In the genomic region with DNA sequence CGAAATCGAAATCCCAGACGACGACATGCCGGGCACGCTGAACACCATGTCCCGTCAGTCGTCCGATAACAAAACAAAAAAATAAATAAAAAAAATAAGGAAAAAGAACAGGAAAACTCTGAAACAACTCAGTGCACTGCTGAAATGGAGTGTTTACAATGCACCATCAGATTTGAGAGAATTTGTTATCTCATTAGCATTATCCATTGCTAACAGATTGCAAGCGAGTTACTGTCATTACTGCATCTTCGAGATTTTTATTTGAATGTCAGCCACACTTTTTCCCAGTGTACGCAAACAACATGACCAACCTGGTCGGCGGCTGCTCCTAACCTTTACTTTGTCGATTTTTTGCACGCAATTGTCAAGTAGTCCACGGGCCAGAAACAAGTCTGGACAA, we compare ENCODE assay signal across 2 fruit fly cellular contexts.
A peak's percentile ranks its signal among the peaks of the same experiment; 100 is the strongest.
TF ChIP-seq lines count a peak whose summit lies in the region.

No protein-coding gene starts in this region.

TF ChIP-seq in whole organism, embryonic, 481 proteins besides CTCF, POLR2A, EP300 and RAD21 (continued from another document):
- TF ChIP-seq cwo (GFP tag; optimal IDR thresholded peaks at IDR 0.05; lab: Kevin White, UChicago), result no peak
- no peak for TF ChIP-seq CG6272 (GFP tag; IDR thresholded peaks at IDR 0.05; lab: Robert Waterston, UW)
- no peak for TF ChIP-seq eve (GFP tag; optimal IDR thresholded peaks at IDR 0.05; lab: Kevin White, UChicago)
- no peak for TF ChIP-seq Tbp (GFP tag; optimal IDR thresholded peaks at IDR 0.05; lab: Kevin White, UChicago)
- peak; percentile 1 for TF ChIP-seq CG8388 (GFP tag; optimal IDR thresholded peaks at IDR 0.05; lab: Kevin White, UChicago)
- TF ChIP-seq jing (GFP tag; optimal IDR thresholded peaks at IDR 0.05; lab: Kevin White, UChicago), result no peak
- TF ChIP-seq CG14441 (GFP tag; IDR thresholded peaks at IDR 0.05; lab: Robert Waterston, UW), result no peak
- no peak for TF ChIP-seq ems (GFP tag; optimal IDR thresholded peaks at IDR 0.05; lab: Kevin White, UChicago)
- TF ChIP-seq CG4424 (GFP tag; optimal IDR thresholded peaks at IDR 0.05; lab: Kevin White, UChicago), result peak; percentile 11
- TF ChIP-seq Ets65A (GFP tag; lab: Kevin White, UChicago), result peak; percentile 73
- TF ChIP-seq CG11696 (GFP tag; IDR thresholded peaks at IDR 0.05; lab: Robert Waterston, UW), result no peak
- TF ChIP-seq H2.0 (GFP tag; IDR thresholded peaks at IDR 0.05; lab: Robert Waterston, UW), result peak; percentile 28; the same call in 1 of the 2 replicates
- TF ChIP-seq Fer3 (tag; optimal IDR thresholded peaks at IDR 0.05; lab: Kevin White, UChicago), result no peak
- TF ChIP-seq CG31224 (GFP tag; IDR thresholded peaks at IDR 0.05; lab: Robert Waterston, UW), result no peak
- TF ChIP-seq CG6683 (GFP tag; optimal IDR thresholded peaks at IDR 0.05; lab: Kevin White, UChicago), result no peak
- no peak for TF ChIP-seq CG18619 (GFP tag; optimal IDR thresholded peaks at IDR 0.05; lab: Kevin White, UChicago)
- TF ChIP-seq CG17385 (GFP tag; optimal IDR thresholded peaks at IDR 0.05; lab: Kevin White, UChicago), result no peak
- no peak for TF ChIP-seq CG6791 (GFP tag; IDR thresholded peaks at IDR 0.05; lab: Robert Waterston, UW; ENCODE audit: partially characterized antibody)
- TF ChIP-seq Chrac-16 (GFP tag; optimal IDR thresholded peaks at IDR 0.05; lab: Kevin White, UChicago), result no peak
- no peak for TF ChIP-seq vfl (GFP tag; optimal IDR thresholded peaks at IDR 0.05; lab: Kevin White, UChicago)
- peak; percentile 33; the same call in 1 of the 2 replicates for TF ChIP-seq Ptx1 (GFP tag; IDR thresholded peaks at IDR 0.05; lab: Robert Waterston, UW)
- peak; percentile 23; the same call in 1 of the 3 replicates for TF ChIP-seq row (GFP tag; IDR thresholded peaks at IDR 0.05; lab: Robert Waterston, UW)
- peak; percentile 7 for TF ChIP-seq grau (tag; optimal IDR thresholded peaks at IDR 0.05; lab: Kevin White, UChicago)
- TF ChIP-seq lmd (GFP tag; IDR thresholded peaks at IDR 0.05; lab: Robert Waterston, UW), result 0 out of 2 replicates have a peak, but pooled peaks have one; percentile 16
- no peak for TF ChIP-seq Xrp1 (GFP tag; IDR thresholded peaks at IDR 0.05; lab: Robert Waterston, UW)
- TF ChIP-seq caup (GFP tag; optimal IDR thresholded peaks at IDR 0.05; lab: Kevin White, UChicago; ENCODE audit: severe bottlenecking), result no peak
- peak; percentile 43 for TF ChIP-seq nom (GFP tag; optimal IDR thresholded peaks at IDR 0.05; lab: Kevin White, UChicago)
- TF ChIP-seq Myb (GFP tag; optimal IDR thresholded peaks at IDR 0.05; lab: Kevin White, UChicago), result no peak
- TF ChIP-seq CG3281 (GFP tag; optimal IDR thresholded peaks at IDR 0.05; lab: Kevin White, UChicago), result no peak
- no peak for TF ChIP-seq CG4360 (GFP tag; IDR thresholded peaks at IDR 0.05; lab: Robert Waterston, UW)
- TF ChIP-seq Abd-B (GFP tag; optimal IDR thresholded peaks at IDR 0.05; lab: Kevin White, UChicago), result no peak
- TF ChIP-seq CG15011 (GFP tag; optimal IDR thresholded peaks at IDR 0.05; lab: Kevin White, UChicago), result no peak
- TF ChIP-seq chn (GFP tag; optimal IDR thresholded peaks at IDR 0.05; lab: Kevin White, UChicago), result peak; percentile 12
- peak; percentile 18 for TF ChIP-seq dmrt99B (tag; optimal IDR thresholded peaks at IDR 0.05; lab: Kevin White, UChicago)
- TF ChIP-seq otp (GFP tag; IDR thresholded peaks at IDR 0.05; lab: Robert Waterston, UW), result no peak
- no peak for TF ChIP-seq pfk (GFP tag; optimal IDR thresholded peaks at IDR 0.05; lab: Kevin White, UChicago)
- TF ChIP-seq Eip74EF (GFP tag; optimal IDR thresholded peaks at IDR 0.05; lab: Kevin White, UChicago), result no peak
- no peak for TF ChIP-seq BtbVII (GFP tag; optimal IDR thresholded peaks at IDR 0.05; lab: Kevin White, UChicago)
- peak; percentile 8 for TF ChIP-seq CG2712 (tag; optimal IDR thresholded peaks at IDR 0.05; lab: Kevin White, UChicago)
- TF ChIP-seq zen (tag; optimal IDR thresholded peaks at IDR 0.05; lab: Kevin White, UChicago), result peak; percentile 40
- TF ChIP-seq NC2β (GFP tag; optimal IDR thresholded peaks at IDR 0.05; lab: Kevin White, UChicago), result no peak
- no peak for TF ChIP-seq CG10366 (GFP tag; IDR thresholded peaks at IDR 0.05; lab: Robert Waterston, UW)
- TF ChIP-seq Dll (GFP tag; IDR thresholded peaks at IDR 0.05; lab: Robert Waterston, UW; ENCODE audit: partially characterized antibody), result no peak
- peak; percentile 11 for TF ChIP-seq CG2678 (tag; optimal IDR thresholded peaks at IDR 0.05; lab: Kevin White, UChicago)
- TF ChIP-seq cato (GFP tag; optimal IDR thresholded peaks at IDR 0.05; lab: Kevin White, UChicago; ENCODE audit: borderline replicate concordance), result no peak
- TF ChIP-seq pita (GFP tag; optimal IDR thresholded peaks at IDR 0.05; lab: Kevin White, UChicago), result no peak
- no peak for TF ChIP-seq BEAF-32 (GFP tag; optimal IDR thresholded peaks at IDR 0.05; lab: Kevin White, UChicago)
- TF ChIP-seq sr (GFP tag; IDR thresholded peaks at IDR 0.05; lab: Robert Waterston, UW), result no peak
- TF ChIP-seq Pdp1 (GFP tag; optimal IDR thresholded peaks at IDR 0.05; lab: Kevin White, UChicago), result no peak
- TF ChIP-seq Dbx (GFP tag; IDR thresholded peaks at IDR 0.05; lab: Robert Waterston, UW), result 0 out of 3 replicates have a peak, but pooled peaks have one; percentile 13
- TF ChIP-seq Optix (GFP tag; IDR thresholded peaks at IDR 0.05; lab: Robert Waterston, UW), result no peak
- no peak for TF ChIP-seq CG2116 (GFP tag; optimal IDR thresholded peaks at IDR 0.05; lab: Kevin White, UChicago)
- peak; percentile 11 for TF ChIP-seq Sox102F (GFP tag; optimal IDR thresholded peaks at IDR 0.05; lab: Kevin White, UChicago)
- no peak for TF ChIP-seq ranshi (GFP tag; IDR thresholded peaks at IDR 0.05; lab: Robert Waterston, UW)
- no peak for TF ChIP-seq Gsc (GFP tag; IDR thresholded peaks at IDR 0.05; lab: Robert Waterston, UW)
- no peak for TF ChIP-seq toy (GFP tag; IDR thresholded peaks at IDR 0.05; lab: Robert Waterston, UW)
- peak; percentile 17 for TF ChIP-seq CG7839 (tag; optimal IDR thresholded peaks at IDR 0.05; lab: Kevin White, UChicago)
- peak; percentile 82 for TF ChIP-seq Med (GFP tag; lab: Kevin White, UChicago)
- no peak for TF ChIP-seq CG14667 (GFP tag; IDR thresholded peaks at IDR 0.05; lab: Robert Waterston, UW)
- no peak for TF ChIP-seq wor (GFP tag; IDR thresholded peaks at IDR 0.05; lab: Robert Waterston, UW)

TF ChIP-seq in whole organism, prepupa, 60 proteins besides CTCF, POLR2A, EP300 and RAD21 (continued from another document):
- peak; percentile 74 for TF ChIP-seq CG3032 (tag; optimal IDR thresholded peaks at IDR 0.05; lab: Kevin White, UChicago)
- peak; percentile 49 for TF ChIP-seq pdm3 (GFP tag; optimal IDR thresholded peaks at IDR 0.05; lab: Kevin White, UChicago)
- peak; percentile 69 for TF ChIP-seq Sox14 (GFP tag; optimal IDR thresholded peaks at IDR 0.05; lab: Kevin White, UChicago)
- TF ChIP-seq CG8632 (GFP tag; optimal IDR thresholded peaks at IDR 0.05; lab: Kevin White, UChicago), result peak; percentile 36
- TF ChIP-seq spab (GFP tag; optimal IDR thresholded peaks at IDR 0.05; lab: Kevin White, UChicago), result peak; percentile 76
- TF ChIP-seq fd59A (GFP tag; optimal IDR thresholded peaks at IDR 0.05; lab: Kevin White, UChicago), result peak; percentile 59
- TF ChIP-seq dsx (GFP tag; optimal IDR thresholded peaks at IDR 0.05; lab: Kevin White, UChicago; ENCODE audit: poor library complexity, severe bottlenecking), result peak; percentile 69
- peak; percentile 77 for TF ChIP-seq CG8119 (GFP tag; IDR thresholded peaks at IDR 0.05; lab: Robert Waterston, UW)
- peak; percentile 5 for TF ChIP-seq CG8319 (GFP tag; optimal IDR thresholded peaks at IDR 0.05; lab: Kevin White, UChicago)
- TF ChIP-seq acj6 (GFP tag; optimal IDR thresholded peaks at IDR 0.05; lab: Kevin White, UChicago), result peak; percentile 51
- no peak for TF ChIP-seq Eip93F (GFP tag; optimal IDR thresholded peaks at IDR 0.05; lab: Kevin White, UChicago)
- peak; percentile 65 for TF ChIP-seq achi (GFP tag; optimal IDR thresholded peaks at IDR 0.05; lab: Kevin White, UChicago)
- peak; percentile 50 for TF ChIP-seq CG4318 (GFP tag; optimal IDR thresholded peaks at IDR 0.05; lab: Kevin White, UChicago)
- TF ChIP-seq salr (GFP tag; optimal IDR thresholded peaks at IDR 0.05; lab: Kevin White, UChicago), result peak; percentile 62 to 65
- TF ChIP-seq Lpt (GFP tag; optimal IDR thresholded peaks at IDR 0.05; lab: Kevin White, UChicago), result peak; percentile 66
- peak; percentile 5 for TF ChIP-seq CG34406 (GFP tag; optimal IDR thresholded peaks at IDR 0.05; lab: Kevin White, UChicago)
- TF ChIP-seq CG32006 (GFP tag; optimal IDR thresholded peaks at IDR 0.05; lab: Kevin White, UChicago), result peak; percentile 77
- peak; percentile 62 for TF ChIP-seq svp (GFP tag; lab: Kevin White, UChicago)
- TF ChIP-seq Eip75B (GFP tag; optimal IDR thresholded peaks at IDR 0.05; lab: Kevin White, UChicago), result peak; percentile 56
- TF ChIP-seq CG9139 (GFP tag; optimal IDR thresholded peaks at IDR 0.05; lab: Kevin White, UChicago), result peak; percentile 47
- no peak for TF ChIP-seq CG7368 (GFP tag; optimal IDR thresholded peaks at IDR 0.05; lab: Kevin White, UChicago)
- TF ChIP-seq Hr39 (GFP tag; optimal IDR thresholded peaks at IDR 0.05; lab: Kevin White, UChicago), result peak; percentile 13
- peak; percentile 39 for TF ChIP-seq CG6792 (GFP tag; optimal IDR thresholded peaks at IDR 0.05; lab: Kevin White, UChicago)
- TF ChIP-seq dac (GFP tag; optimal IDR thresholded peaks at IDR 0.05; lab: Kevin White, UChicago), result peak; percentile 33
- TF ChIP-seq topi (GFP tag; optimal IDR thresholded peaks at IDR 0.05; lab: Kevin White, UChicago), result peak; percentile 49
- peak; percentile 12 for TF ChIP-seq esn (GFP tag; optimal IDR thresholded peaks at IDR 0.05; lab: Kevin White, UChicago)
- TF ChIP-seq lz (GFP tag; optimal IDR thresholded peaks at IDR 0.05; lab: Kevin White, UChicago), result peak; percentile 2
- no peak for TF ChIP-seq fd85E (GFP tag; optimal IDR thresholded peaks at IDR 0.05; lab: Kevin White, UChicago)
- no peak for TF ChIP-seq Ets21C (GFP tag; optimal IDR thresholded peaks at IDR 0.05; lab: Kevin White, UChicago)
- TF ChIP-seq CG10631 (GFP tag; optimal IDR thresholded peaks at IDR 0.05; lab: Kevin White, UChicago), result peak; percentile 69
- TF ChIP-seq CG31627 (GFP tag; optimal IDR thresholded peaks at IDR 0.05; lab: Kevin White, UChicago), result no peak
- no peak for TF ChIP-seq vri (GFP tag; optimal IDR thresholded peaks at IDR 0.05; lab: Kevin White, UChicago)
- peak; percentile 67 for TF ChIP-seq CG1621 (tag; optimal IDR thresholded peaks at IDR 0.05; lab: Kevin White, UChicago)
- TF ChIP-seq CG3919 (GFP tag; optimal IDR thresholded peaks at IDR 0.05; lab: Kevin White, UChicago), result peak; percentile 80
- no peak for TF ChIP-seq Hr38 (GFP tag; optimal IDR thresholded peaks at IDR 0.05; lab: Kevin White, UChicago)
- TF ChIP-seq ss (GFP tag; optimal IDR thresholded peaks at IDR 0.05; lab: Kevin White, UChicago), result peak; percentile 66 to 90
- peak; percentile 42 for TF ChIP-seq cyc (GFP tag; optimal IDR thresholded peaks at IDR 0.05; lab: Kevin White, UChicago)
